Worm (Caenorhabditis elegans) whole organism, late embryonic: Measurements from ENCODE around the gene Y73C8B.2.

Experiments used
- K02D7.2 ChIP-seq: sonication (generic microtip); optimal IDR thresholded peaks from 2 replicates; lab custom pipeline; 2017; ENCODE audit warnings: mild to moderate bottlenecking, missing genetic modification characterization, missing compliant biosample characterization
- K09A11.1 ChIP-seq: sonication (generic microtip); optimal IDR thresholded peaks from 2 replicates; lab custom pipeline; 2017; ENCODE audit warnings: antibody characterized with exemption, mild to moderate bottlenecking, missing genetic modification characterization, missing compliant biosample characterization; ENCODE audit not compliant: insufficient read depth
- che-1 ChIP-seq: sonication (generic microtip); optimal IDR thresholded peaks from 2 replicates; lab custom pipeline; 2016; ENCODE audit warnings: mild to moderate bottlenecking, missing genetic modification characterization, missing compliant biosample characterization
- hlh-6 ChIP-seq: sonication (generic microtip); optimal IDR thresholded peaks from 2 replicates; lab custom pipeline; 2016; ENCODE audit warnings: missing genotype, missing genetic modification characterization, missing compliant biosample characterization
- lin-11 ChIP-seq: fragments of 200-800 bp; sonication (Bioruptor generic); optimal IDR thresholded peaks from 2 replicates; lab custom pipeline; 2018; ENCODE audit warnings: mild to moderate bottlenecking, missing genetic modification characterization, missing compliant biosample characterization
- nhr-11 ChIP-seq: fragments of 150-350 bp; optimal IDR thresholded peaks from 2 replicates; lab custom pipeline; 2014; ENCODE audit warnings: missing biosample characterization, missing genetic modification characterization
- npax-4 ChIP-seq: sonication (generic microtip); optimal IDR thresholded peaks from 2 replicates; lab custom pipeline; 2016; ENCODE audit warnings: missing genetic modification characterization, missing compliant biosample characterization
- pax-1 ChIP-seq: fragments of 150-350 bp; optimal IDR thresholded peaks from 2 replicates; lab custom pipeline; 2014; ENCODE audit warnings: missing biosample characterization, missing genetic modification characterization
- pqm-1 ChIP-seq: sonication (generic microtip); optimal IDR thresholded peaks from 2 replicates; lab custom pipeline; 2016; ENCODE audit warnings: missing genetic modification characterization, missing compliant biosample characterization
- pros-1 ChIP-seq: fragments of 150-350 bp; optimal IDR thresholded peaks from 2 replicates; lab custom pipeline; 2014; ENCODE audit warnings: missing biosample characterization, missing genetic modification reagents, missing genetic modification characterization
- sox-2 ChIP-seq: fragments of 200-800 bp; sonication (Bioruptor generic); IDR thresholded peaks from 2 replicates; pipeline ENCODE4 v1.3.6; 2022; ENCODE audit warnings: missing genetic modification reagents, missing genetic modification characterization, missing compliant biosample characterization
- tbx-2 ChIP-seq: sonication (generic microtip); optimal IDR thresholded peaks from 2 replicates; lab custom pipeline; 2016; ENCODE audit warnings: missing genetic modification characterization, missing compliant biosample characterization
- unc-55 ChIP-seq: sonication (generic microtip); optimal IDR thresholded peaks from 2 replicates; lab custom pipeline; 2017; ENCODE audit warnings: missing biosample characterization, missing genetic modification reagents, missing genetic modification characterization
- ztf-16 ChIP-seq: sonication (generic microtip); optimal IDR thresholded peaks from 2 replicates; lab custom pipeline; 2017; ENCODE audit warnings: missing genetic modification characterization, missing compliant biosample characterization

ce11 chrV:3151862-3152261 lies 42.9 kb downstream of the Y73C8B.2 start, which contains the start of gene srab-6:
- no peak for TF ChIP-seq hlh-6 (tag; lab: Kevin White, UChicago)
- no peak for TF ChIP-seq unc-55 (GFP tag; lab: Kevin White, UChicago)
- no peak for TF ChIP-seq lin-11 (tag; lab: Kevin White, UChicago)
- no peak for TF ChIP-seq K02D7.2
- no peak for TF ChIP-seq nhr-11 (tag; lab: Kevin White, UChicago)
- TF ChIP-seq pros-1: no peak
- TF ChIP-seq tbx-2 (tag; lab: Kevin White, UChicago): no peak
- TF ChIP-seq sox-2 (GFP tag; lab: Robert Waterston, UW): no peak
- TF ChIP-seq che-1: no peak
- no peak for TF ChIP-seq npax-4 (tag; lab: Kevin White, UChicago)
- TF ChIP-seq pqm-1 (tag; lab: Kevin White, UChicago): no peak
- no peak for TF ChIP-seq ztf-16 (tag; lab: Kevin White, UChicago)
- TF ChIP-seq pax-1: no peak
- no peak for TF ChIP-seq K09A11.1 (tag; lab: Kevin White, UChicago)
